Worm (Caenorhabditis elegans): ENCODE results near the gene C35D10.17.

The C35D10.17 gene

DNA sequence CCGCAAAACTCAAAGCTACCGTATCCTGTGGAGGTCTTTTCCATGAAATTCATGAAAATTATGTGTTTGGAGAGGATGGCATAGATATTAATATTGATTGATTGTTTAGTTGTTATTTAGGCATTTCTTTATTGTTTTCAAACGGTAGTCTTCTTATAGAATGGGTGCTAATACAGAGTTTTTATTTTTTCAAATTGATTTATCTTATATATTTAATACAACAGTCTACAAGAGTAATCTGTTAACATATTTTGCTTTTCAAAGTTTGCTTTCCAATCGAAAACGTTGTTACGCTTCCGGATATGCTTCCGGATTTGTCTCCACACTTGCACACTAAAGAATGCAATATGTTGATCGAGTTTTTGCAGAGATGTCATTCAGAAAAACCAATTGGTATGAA, at the start of gene C35D10.17:
TSS of gene C35D10.17 (plus strand) at position 301 of the 400 bp plus-strand sequence.
- TF ChIP-seq ztf-22 (GFP tag; optimal IDR thresholded peaks at IDR 0.05) (no peak), hmg-1.2 (GFP tag; IDR thresholded peaks at IDR 0.05) (no peak), mcd-1 (GFP tag; IDR thresholded peaks at IDR 0.05) (no peak), ceh-27 (GFP tag; optimal IDR thresholded peaks at IDR 0.05) (no peak), unc-130 (GFP tag; optimal IDR thresholded peaks at IDR 0.05) (no peak), ztf-6 (GFP tag; IDR thresholded peaks at IDR 0.05) (no peak), ceh-100 (GFP tag; IDR thresholded peaks at IDR 0.05) (no peak), F22D6.2 (tag; optimal IDR thresholded peaks at IDR 0.05) (no peak), nhr-179 (tag; optimal IDR thresholded peaks at IDR 0.05) (no peak), F10E7.11 (tag; optimal IDR thresholded peaks at IDR 0.05) (no peak), pbrm-1 (GFP tag; IDR thresholded peaks at IDR 0.05) (no peak), unc-62 (GFP tag; optimal IDR thresholded peaks at IDR 0.05) (no peak)

DNA sequence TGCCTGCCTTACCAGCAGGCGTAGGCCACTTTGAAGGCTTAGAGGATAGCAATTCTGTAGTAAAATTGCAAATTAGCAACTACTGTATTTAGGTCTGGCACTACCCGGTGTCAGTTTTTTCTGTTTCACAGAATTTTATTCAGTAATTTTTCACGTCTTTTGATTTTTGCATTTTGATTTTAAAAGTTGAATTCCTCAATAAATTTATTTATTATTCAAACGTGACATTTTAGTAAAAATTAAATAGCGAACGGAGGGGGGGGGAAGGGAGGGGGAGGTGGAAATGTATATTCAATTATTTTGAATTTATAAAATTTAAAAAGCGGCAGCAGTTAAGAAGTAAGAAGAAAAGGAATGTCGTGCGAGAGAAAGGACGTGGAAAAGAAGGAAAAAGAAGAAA, 49.6 kb upstream of the C35D10.17 start, which contains the start of gene F26A1.4:
TSS of gene F26A1.4 (plus strand) at position 301 of the 400 bp plus-strand sequence.
- TF ChIP-seq ccch-3 (GFP tag; optimal IDR thresholded peaks at IDR 0.05) (no peak), unc-130 (GFP tag; optimal IDR thresholded peaks at IDR 0.05) (no peak), madf-8 (GFP tag; conservative IDR thresholded peaks at IDR 0.05) (no peak), aptf-2 (GFP tag; conservative IDR thresholded peaks at IDR 0.05) (no peak), ets-4 (GFP tag; optimal IDR thresholded peaks at IDR 0.05) (no peak), attf-3 (GFP tag; conservative IDR thresholded peaks at IDR 0.05) (no peak), F57C9.4 (tag; optimal IDR thresholded peaks at IDR 0.05) (no peak), F57A8.1 (GFP tag; optimal IDR thresholded peaks at IDR 0.05) (no peak), K12H6.12 (tag; optimal IDR thresholded peaks at IDR 0.05) (no peak), B0261.1 (tag; optimal IDR thresholded peaks at IDR 0.05) (no peak), hmg-1.2 (GFP tag; IDR thresholded peaks at IDR 0.05) (no peak), snpc-1.3 (tag; optimal IDR thresholded peaks at IDR 0.05; ENCODE audit: insufficient read depth) (no peak), Y53F4B.3 (GFP tag; IDR thresholded peaks at IDR 0.05) (no peak), die-1 (tag; optimal IDR thresholded peaks at IDR 0.05) (no peak), hlh-26 (GFP tag; conservative IDR thresholded peaks at IDR 0.05) (no peak)

DNA sequence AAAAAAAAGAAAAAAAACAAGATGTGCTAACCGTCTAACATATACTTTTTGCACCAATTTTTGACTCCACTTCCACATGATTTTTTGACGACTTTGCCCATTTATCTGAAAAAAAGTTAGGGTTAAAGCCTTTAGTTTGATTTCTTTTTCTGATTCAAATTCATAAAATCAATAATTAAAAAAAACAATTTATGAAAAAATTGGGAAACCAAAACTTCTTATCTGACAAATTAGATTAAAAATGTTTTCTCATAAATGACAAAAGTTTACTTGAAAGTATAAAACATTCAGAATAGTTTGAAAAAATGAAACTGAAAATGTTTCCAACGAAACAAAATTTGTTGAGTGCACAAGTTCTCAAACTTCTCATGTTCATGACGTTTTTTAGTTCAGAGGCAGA, 47.0 kb upstream of the C35D10.17 start, which contains the start of gene F26A1.7:
TSS of gene F26A1.7 (minus strand) at position 101 of the 400 bp plus-strand sequence.
- TF ChIP-seq K12H6.12 (tag; optimal IDR thresholded peaks at IDR 0.05) (no peak), lsl-1 (GFP tag; optimal IDR thresholded peaks at IDR 0.05) (no peak), lsy-27 (tag; optimal IDR thresholded peaks at IDR 0.05; ENCODE audit: borderline replicate concordance, insufficient read depth) (no peak), rcor-1 (GFP tag; IDR thresholded peaks at IDR 0.05) (no peak), snpc-3.4 (tag; optimal IDR thresholded peaks at IDR 0.05) (no peak), Y53F4B.3 (GFP tag; IDR thresholded peaks at IDR 0.05) (no peak), unc-62 (GFP tag; optimal IDR thresholded peaks at IDR 0.05) (no peak), hmg-20 (GFP tag; IDR thresholded peaks at IDR 0.05) (no peak), Y67H2A.10 (GFP tag; conservative IDR thresholded peaks at IDR 0.05) (no peak), egl-18 (GFP tag; IDR thresholded peaks at IDR 0.05) (no peak), Y79H2A.3 (GFP tag; conservative IDR thresholded peaks at IDR 0.05) (no peak), K11D2.4 (GFP tag; IDR thresholded peaks at IDR 0.05) (no peak), let-607 (tag; optimal IDR thresholded peaks at IDR 0.05) (no peak)

All from whole organism, young adult.